Worm (Caenorhabditis elegans) whole organism, L4 larva: ENCODE results near the gene F52H3.11.

Experiments
- ZK546.5 ChIP-seq, 2 experiments: sonication (generic microtip); optimal IDR thresholded peaks; 2 replicates each; lab custom pipeline; 2017; ENCODE audit warnings: missing biosample characterization in 2 of 2, missing genetic modification characterization in 2 of 2
- ama-1 ChIP-seq: fragments of 150-350 bp; optimal IDR thresholded peaks from 2 replicates; lab custom pipeline; 2014; ENCODE audit warnings: inconsistent platforms, mixed read lengths
- daf-8 ChIP-seq: fragments of 200-800 bp; sonication (Bioruptor generic); IDR thresholded peaks from 2 replicates; pipeline ENCODE4 v1.3.6; 2022; ENCODE audit warnings: missing genetic modification characterization, missing compliant biosample characterization
- hlh-30 ChIP-seq: sonication (generic microtip); optimal IDR thresholded peaks from 2 replicates; lab custom pipeline; 2017; ENCODE audit warnings: antibody characterized with exemption, mild to moderate bottlenecking, missing genetic modification characterization, missing compliant biosample characterization; ENCODE audit not compliant: insufficient read depth
- mdl-1 ChIP-seq, 2 experiments: fragments of 150-350 bp in 1 of 2; sonication (generic microtip) in 1 of 2; optimal IDR thresholded peaks; 2 replicates each; lab custom pipeline; 2014 to 2017; ENCODE audit warnings: missing biosample characterization in 2 of 2, missing genetic modification characterization in 2 of 2
- mep-1 ChIP-seq: fragments of 150-350 bp; sonication (generic microtip); optimal IDR thresholded peaks from 3 replicates; lab custom pipeline; 2014; ENCODE audit warnings: missing biosample characterization, missing genetic modification characterization
- nhr-237 ChIP-seq: sonication (generic microtip); optimal IDR thresholded peaks from 2 replicates; lab custom pipeline; 2017; ENCODE audit warnings: missing biosample characterization, missing genetic modification characterization
- zag-1 ChIP-seq: fragments of 150-350 bp; optimal IDR thresholded peaks from 2 replicates; lab custom pipeline; 2014; ENCODE audit warnings: missing biosample characterization, missing genetic modification characterization
- ztf-11 ChIP-seq: fragments of 150-350 bp; optimal IDR thresholded peaks from 2 replicates; lab custom pipeline; 2014; ENCODE audit warnings: missing biosample characterization, missing genetic modification characterization
- ztf-7 ChIP-seq: fragments of 150-350 bp; optimal IDR thresholded peaks from 2 replicates; lab custom pipeline; 2014; ENCODE audit warnings: missing biosample characterization, missing genetic modification characterization

DNA sequence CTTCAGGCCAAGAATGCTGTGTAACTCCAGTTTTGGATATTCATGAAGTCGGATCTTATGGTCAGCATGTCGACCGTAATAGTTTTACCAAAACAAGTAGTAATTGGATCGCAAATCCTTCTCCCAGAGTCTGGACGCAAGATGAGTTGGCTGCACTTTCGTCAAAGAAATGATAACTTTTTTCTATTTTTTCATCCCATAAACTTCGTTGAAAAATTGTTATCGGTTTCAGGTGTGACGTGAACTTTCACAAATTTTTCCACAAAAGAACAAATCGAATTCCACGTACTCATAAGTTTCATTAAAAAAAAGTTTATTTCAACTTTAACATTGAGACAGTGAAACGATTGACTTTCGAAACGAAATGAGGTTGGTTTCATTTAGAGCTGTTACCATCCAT, 37.0 kb downstream of the F52H3.11 start, which contains the start of gene ZK892.5:
- TF ChIP-seq hlh-30 (tag; lab: Kevin White, UChicago) (no peak), ama-1 (lab: Kevin White, UChicago) (no peak), ZK546.5 (tag; optimal IDR thresholded peaks at IDR 0.05; lab: Kevin White, UChicago) (no peak), ztf-11 (tag; lab: Kevin White, UChicago) (no peak), daf-8 (GFP tag; lab: Robert Waterston, UW) (no peak), mep-1 (tag; lab: Kevin White, UChicago) (no peak), mdl-1 (tag; optimal IDR thresholded peaks at IDR 0.05; lab: Kevin White, UChicago) (no peak), ztf-7 (tag; lab: Kevin White, UChicago) (no peak), zag-1 (tag; lab: Kevin White, UChicago) (no peak), nhr-237 (tag; lab: Kevin White, UChicago) (no peak)
